Fruit fly (Drosophila melanogaster) whole organism, pupa: ENCODE measurements around the gene Oatp30B.

ENCODE experiments used
- CG10348 ChIP-seq: fragments of 200-800 bp; sonication (Bioruptor generic); IDR thresholded peaks from 2 replicates; pipeline ENCODE4 v1.3.6; 2022; ENCODE audit warnings: missing biosample characterization, missing genetic modification characterization
- CG12605 ChIP-seq: fragments of 200-800 bp; sonication (Bioruptor generic); IDR thresholded peaks from 2 replicates; pipeline ENCODE4 v1.3.6; 2022; ENCODE audit warnings: missing biosample characterization, missing genetic modification characterization
- CG13204 ChIP-seq: fragments of 200-800 bp; sonication (Bioruptor generic); optimal IDR thresholded peaks from 2 replicates; lab custom pipeline; 2018; ENCODE audit warnings: missing biosample characterization, mild to moderate bottlenecking, missing genetic modification characterization, moderate library complexity
- CG14655 ChIP-seq: fragments of 200-800 bp; sonication (Bioruptor generic); optimal IDR thresholded peaks from 3 replicates; lab custom pipeline; 2017; ENCODE audit warnings: mild to moderate bottlenecking, missing biosample characterization, missing genetic modification reagents, missing genetic modification characterization
- CG15710 ChIP-seq: fragments of 200-800 bp; sonication (Bioruptor generic); optimal IDR thresholded peaks from 2 replicates; lab custom pipeline; 2018; ENCODE audit warnings: missing biosample characterization, mild to moderate bottlenecking, missing genetic modification characterization, moderate library complexity
- CG17806 ChIP-seq: fragments of 200-800 bp; sonication (Bioruptor generic); optimal IDR thresholded peaks from 2 replicates; lab custom pipeline; 2018; ENCODE audit warnings: missing biosample characterization, mild to moderate bottlenecking, missing genetic modification characterization, moderate library complexity
- CG32121 ChIP-seq: fragments of 200-800 bp; sonication (Bioruptor generic); IDR thresholded peaks from 2 replicates; pipeline ENCODE4 v1.3.6; 2022; ENCODE audit warnings: missing biosample characterization, missing genetic modification characterization
- CG34367 ChIP-seq: fragments of 200-800 bp; sonication (Bioruptor generic); optimal IDR thresholded peaks from 2 replicates; lab custom pipeline; 2018; ENCODE audit warnings: missing biosample characterization, mild to moderate bottlenecking, missing genetic modification characterization
- CG4496 ChIP-seq: fragments of 200-800 bp; sonication (Bioruptor generic); IDR thresholded peaks from 3 replicates; pipeline ENCODE4 v1.3.6; 2022; ENCODE audit warnings: missing biosample characterization, missing genetic modification characterization
- CG8159 ChIP-seq: fragments of 200-800 bp; sonication (Bioruptor generic); optimal IDR thresholded peaks from 3 replicates; lab custom pipeline; 2018; ENCODE audit warnings: missing biosample characterization, mild to moderate bottlenecking, missing genetic modification characterization, moderate library complexity
- CG8301 ChIP-seq: fragments of 200-800 bp; sonication (Bioruptor generic); optimal IDR thresholded peaks from 2 replicates; lab custom pipeline; 2018; ENCODE audit warnings: missing biosample characterization, mild to moderate bottlenecking, missing genetic modification characterization
- CG9948 ChIP-seq: fragments of 200-800 bp; sonication (Bioruptor generic); optimal IDR thresholded peaks from 2 replicates; lab custom pipeline; 2018; ENCODE audit warnings: missing biosample characterization, mild to moderate bottlenecking, missing genetic modification characterization, moderate library complexity
- D1 ChIP-seq: fragments of 200-800 bp; sonication (Bioruptor generic); optimal IDR thresholded peaks from 2 replicates; lab custom pipeline; 2018; ENCODE audit warnings: missing biosample characterization, mild to moderate bottlenecking, missing genetic modification characterization, moderate library complexity
- EcR ChIP-seq: fragments of 200-800 bp; sonication (Bioruptor generic); optimal IDR thresholded peaks from 3 replicates; lab custom pipeline; 2019; ENCODE audit warnings: missing biosample characterization, missing genetic modification characterization, mild to moderate bottlenecking, moderate library complexity, missing genetic modification reagents
- Ets98B ChIP-seq: fragments of 200-800 bp; sonication (Bioruptor generic); IDR thresholded peaks from 2 replicates; pipeline ENCODE4 v1.3.6; 2022; ENCODE audit warnings: missing biosample characterization, missing genetic modification characterization
- Pif1A ChIP-seq: fragments of 200-800 bp; sonication (Bioruptor generic); optimal IDR thresholded peaks from 3 replicates; lab custom pipeline; 2016; ENCODE audit warnings: missing biosample characterization, missing genetic modification characterization
- Pif1B ChIP-seq: fragments of 200-800 bp; sonication (Bioruptor generic); optimal IDR thresholded peaks from 3 replicates; lab custom pipeline; 2016; ENCODE audit warnings: missing biosample characterization, missing genetic modification characterization
- Snoo ChIP-seq: fragments of 200-800 bp; sonication (Bioruptor generic); optimal IDR thresholded peaks from 3 replicates; lab custom pipeline; 2017; ENCODE audit warnings: missing biosample characterization, mild to moderate bottlenecking, missing genetic modification characterization, inconsistent platforms
- fd96Ca ChIP-seq: fragments of 200-800 bp; sonication (Bioruptor generic); IDR thresholded peaks from 3 replicates; pipeline ENCODE4 v1.3.6; 2022; ENCODE audit warnings: missing biosample characterization, missing genetic modification characterization
- gl ChIP-seq: fragments of 200-800 bp; sonication (Bioruptor generic); optimal IDR thresholded peaks from 2 replicates; lab custom pipeline; 2018; ENCODE audit warnings: missing biosample characterization, mild to moderate bottlenecking, missing genetic modification characterization
- rn ChIP-seq: fragments of 200-800 bp; sonication (Bioruptor generic); IDR thresholded peaks from 2 replicates; pipeline ENCODE4 v1.3.6; 2022; ENCODE audit warnings: missing biosample characterization, missing genetic modification characterization

The Oatp30B gene

DNA sequence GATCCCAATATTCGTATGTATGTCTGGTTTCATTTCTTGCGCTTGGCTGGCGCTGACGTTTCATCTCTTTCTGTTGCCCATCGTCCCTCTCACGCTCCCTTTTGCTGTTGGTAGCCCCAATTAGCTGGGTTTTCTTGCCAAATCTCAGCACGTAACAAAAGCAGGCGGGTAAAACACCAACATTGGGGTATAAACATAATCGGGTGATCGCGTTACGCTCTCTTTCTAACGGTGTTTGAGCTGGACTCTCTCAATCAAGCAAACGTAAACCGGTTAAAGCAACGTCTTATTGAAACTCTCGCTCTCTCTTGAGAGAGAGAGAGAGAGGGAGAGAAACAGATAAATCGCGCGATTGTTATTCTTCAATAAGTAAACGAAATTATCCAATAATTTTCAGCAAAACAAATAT is 1.8 kb downstream of the Oatp30B start:
- no peak for TF ChIP-seq fd96Ca
- no peak for TF ChIP-seq CG17806
- TF ChIP-seq Pif1A (GFP tag; lab: Kevin White, UChicago): no peak
- TF ChIP-seq Snoo (tag; lab: Kevin White, UChicago): no peak
- peak; percentile 21 for TF ChIP-seq EcR
- no peak for TF ChIP-seq CG15710 (tag; lab: Kevin White, UChicago)
- no peak for TF ChIP-seq Pif1B (GFP tag; lab: Kevin White, UChicago)
- TF ChIP-seq CG10348 (GFP tag; lab: Robert Waterston, UW): no peak

DNA sequence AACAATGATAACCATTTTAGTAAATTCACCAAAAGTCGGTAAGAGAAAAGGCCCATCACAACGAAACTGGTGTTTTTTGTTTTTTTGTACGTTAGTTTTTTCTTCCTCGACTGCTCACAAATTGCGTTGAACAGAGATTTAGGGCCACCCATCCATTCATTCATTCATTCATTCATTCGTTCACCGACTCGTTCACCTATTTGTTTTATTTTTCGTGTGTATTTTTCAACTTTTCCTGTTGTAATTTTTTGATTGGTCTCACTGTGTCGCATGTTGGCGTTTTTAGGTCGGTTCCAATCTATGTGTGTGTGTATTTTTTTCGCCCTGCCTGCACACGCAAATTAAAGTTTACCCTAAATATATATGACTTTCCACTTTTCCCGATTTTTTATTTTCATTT is 3.9 kb downstream of the Oatp30B start:
- TF ChIP-seq CG15710 (tag; lab: Kevin White, UChicago): no peak
- no peak for TF ChIP-seq CG12605
- TF ChIP-seq Pif1A (GFP tag; lab: Kevin White, UChicago): no peak
- TF ChIP-seq CG17806: no peak
- no peak for TF ChIP-seq CG32121
- TF ChIP-seq Pif1B (GFP tag; lab: Kevin White, UChicago): no peak
- TF ChIP-seq CG13204: no peak

DNA sequence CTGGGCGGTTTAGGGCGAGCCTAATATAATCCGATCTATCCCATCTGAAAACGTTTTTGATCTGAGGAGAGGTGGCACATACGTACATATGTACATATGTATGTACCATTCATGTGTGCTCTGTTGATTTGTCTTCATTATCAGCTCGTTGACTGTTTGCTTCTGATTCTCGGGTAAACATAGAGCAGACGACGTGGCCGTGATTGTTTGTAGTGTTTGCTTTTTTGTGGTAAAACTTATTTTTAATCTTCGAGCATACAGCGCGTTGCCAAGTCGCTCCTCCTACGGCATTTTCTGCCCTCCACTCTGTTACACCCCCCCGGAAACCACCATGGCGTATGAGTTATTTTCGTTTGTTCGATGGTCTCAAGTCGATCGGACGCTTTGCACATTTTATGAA is 4.7 kb downstream of the Oatp30B start:
- peak; percentile 17 for TF ChIP-seq CG17806
- TF ChIP-seq CG34367 (tag; lab: Kevin White, UChicago): peak; percentile 33
- peak; percentile 40 for TF ChIP-seq Pif1A (GFP tag; lab: Kevin White, UChicago)
- TF ChIP-seq gl (tag; lab: Kevin White, UChicago): peak; percentile 72
- TF ChIP-seq fd96Ca: no peak
- TF ChIP-seq CG12605: peak; percentile 57
- TF ChIP-seq rn (GFP tag; lab: Robert Waterston, UW): no peak
- TF ChIP-seq CG32121: peak; percentile 50
- TF ChIP-seq Pif1B (GFP tag; lab: Kevin White, UChicago): peak; percentile 54
- peak; percentile 43 for TF ChIP-seq CG14655 (GFP tag; lab: Kevin White, UChicago)
- no peak for TF ChIP-seq CG10348 (GFP tag; lab: Robert Waterston, UW)
- TF ChIP-seq CG8159 (tag; lab: Kevin White, UChicago): peak; percentile 27
- peak; percentile 80 for TF ChIP-seq CG4496 (GFP tag; lab: Robert Waterston, UW)
- TF ChIP-seq CG15710 (tag; lab: Kevin White, UChicago): peak; percentile 32
- peak; percentile 42 for TF ChIP-seq CG13204
- no peak for TF ChIP-seq Snoo (tag; lab: Kevin White, UChicago)
- TF ChIP-seq D1 (tag; lab: Kevin White, UChicago): no peak
- no peak for TF ChIP-seq CG8301 (tag; lab: Kevin White, UChicago)
- TF ChIP-seq Ets98B (GFP tag; lab: Robert Waterston, UW): peak; percentile 52
- TF ChIP-seq CG9948 (tag; lab: Kevin White, UChicago): no peak
- TF ChIP-seq EcR: peak; percentile 8

DNA sequence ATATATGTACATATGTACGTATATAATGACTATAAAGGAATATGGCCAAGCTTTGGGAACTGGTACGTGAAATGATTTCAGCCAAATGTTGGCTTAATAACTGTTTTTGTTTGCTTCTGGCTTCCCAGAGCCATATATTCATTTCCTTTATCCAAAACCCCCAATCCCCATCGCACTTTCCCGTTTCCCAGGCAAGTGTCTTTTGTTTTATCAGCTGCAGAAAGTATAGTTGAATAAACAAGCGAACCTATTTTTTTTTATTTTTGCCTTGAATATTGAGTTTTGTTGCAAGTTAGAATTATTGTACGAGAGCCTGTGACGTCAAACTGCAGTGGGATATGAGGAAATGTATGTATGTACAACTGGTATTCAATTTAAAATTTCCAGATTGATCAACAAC is 5.5 kb downstream of the Oatp30B start:
- TF ChIP-seq EcR: no peak

DNA sequence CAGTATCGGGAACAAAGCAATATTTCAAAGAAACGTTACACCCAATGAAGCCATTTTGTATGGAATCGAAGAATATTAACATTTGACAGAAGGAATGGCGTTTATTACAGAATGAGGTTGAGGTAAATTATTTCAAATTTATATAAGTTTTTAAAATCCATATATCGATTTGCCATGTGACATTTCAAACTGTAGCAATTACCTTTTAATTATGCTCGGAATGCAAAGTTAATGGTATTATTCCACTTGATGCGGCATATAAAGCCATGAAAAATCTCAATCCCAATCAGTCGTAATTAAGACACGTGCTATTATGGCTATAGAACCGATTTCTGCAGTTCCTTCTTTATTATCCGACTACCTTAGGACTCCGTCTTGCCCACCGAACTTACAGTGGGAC is 7.2 kb downstream of the Oatp30B start, which contains the start of gene CG31883:
Gene CG31883 (plus strand): TSS at position 301 of the 400 bp plus-strand sequence.
- TF ChIP-seq CG9948 (tag; lab: Kevin White, UChicago): no peak
- no peak for TF ChIP-seq CG34367 (tag; lab: Kevin White, UChicago)
- TF ChIP-seq Ets98B (GFP tag; lab: Robert Waterston, UW): no peak
- TF ChIP-seq CG15710 (tag; lab: Kevin White, UChicago): no peak
- no peak for TF ChIP-seq Pif1B (GFP tag; lab: Kevin White, UChicago)
- TF ChIP-seq, all 21 proteins: peak for 0

DNA sequence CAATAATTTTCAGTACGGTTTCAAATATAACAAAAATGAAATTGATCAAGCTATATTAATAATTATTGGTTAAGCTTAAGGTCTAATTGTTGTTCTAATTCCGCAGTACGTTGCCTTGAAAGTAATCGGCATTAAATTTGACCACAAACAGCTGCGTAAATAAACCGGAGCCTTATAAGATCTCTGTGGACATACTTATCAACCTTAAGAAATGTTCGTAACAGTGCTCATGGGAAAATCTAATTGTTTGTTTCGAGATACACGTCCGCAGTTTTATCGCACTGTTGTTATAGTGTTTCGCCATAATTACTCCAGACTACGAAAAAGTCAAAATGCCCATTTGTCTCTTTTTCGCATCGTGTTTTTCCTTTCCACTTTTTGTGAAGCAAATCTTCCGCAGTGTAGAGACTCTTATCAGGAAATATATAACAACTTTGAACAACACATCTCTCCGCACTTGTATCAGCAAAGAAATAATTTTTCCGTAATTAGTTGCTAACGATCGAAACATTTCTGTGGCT is 8.9 kb downstream of the Oatp30B start:
- TF ChIP-seq fd96Ca (0 out of 3 replicates have a peak, but pooled peaks have one; percentile 27), EcR (no peak), CG17806 (no peak), CG34367 (tag; lab: Kevin White, UChicago) (no peak), CG15710 (tag; lab: Kevin White, UChicago) (no peak), D1 (tag; lab: Kevin White, UChicago) (no peak), CG14655 (GFP tag; lab: Kevin White, UChicago) (peak; percentile 34), CG12605 (no peak), CG8301 (tag; lab: Kevin White, UChicago) (peak; percentile 6), CG32121 (no peak)

DNA sequence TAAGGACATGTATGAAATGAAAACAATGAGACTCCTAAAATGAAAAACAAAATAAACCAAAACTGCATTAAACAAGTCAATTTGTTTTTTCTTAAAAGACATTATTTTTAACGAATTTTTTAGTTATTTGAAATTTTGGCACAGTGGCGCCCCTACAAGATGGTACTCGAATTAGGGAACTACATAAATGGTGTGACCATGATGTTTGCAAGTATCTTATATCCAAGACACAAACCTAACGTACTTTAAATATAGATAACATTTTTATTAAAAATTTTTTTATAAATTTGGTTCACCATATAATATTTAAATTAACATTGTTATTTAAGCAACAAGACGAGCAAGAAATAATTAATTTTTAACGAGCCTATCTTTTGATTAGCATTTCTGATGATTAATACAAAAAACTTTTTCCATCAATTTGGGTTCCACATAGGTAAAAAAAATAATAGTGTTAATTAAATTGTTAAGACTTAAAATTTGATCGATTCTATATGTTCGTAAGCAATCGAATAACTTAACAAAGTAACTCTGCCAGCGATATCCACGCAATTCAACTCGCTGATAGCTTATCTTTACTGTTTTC is 19.1 kb downstream of the Oatp30B start, which contains the start of gene CG17855:
Gene CG17855 (plus strand): TSS at position 536 of the 586 bp plus-strand sequence.
- no peak for TF ChIP-seq Ets98B (GFP tag; lab: Robert Waterston, UW)
- peak; percentile 86 for TF ChIP-seq D1 (tag; lab: Kevin White, UChicago)
